Fruit fly (Drosophila melanogaster): Measurements from ENCODE around the gene CG14610.
A peak's percentile ranks its signal among the peaks of the same experiment; 100 is the strongest.

The CG14610 gene

DNA sequence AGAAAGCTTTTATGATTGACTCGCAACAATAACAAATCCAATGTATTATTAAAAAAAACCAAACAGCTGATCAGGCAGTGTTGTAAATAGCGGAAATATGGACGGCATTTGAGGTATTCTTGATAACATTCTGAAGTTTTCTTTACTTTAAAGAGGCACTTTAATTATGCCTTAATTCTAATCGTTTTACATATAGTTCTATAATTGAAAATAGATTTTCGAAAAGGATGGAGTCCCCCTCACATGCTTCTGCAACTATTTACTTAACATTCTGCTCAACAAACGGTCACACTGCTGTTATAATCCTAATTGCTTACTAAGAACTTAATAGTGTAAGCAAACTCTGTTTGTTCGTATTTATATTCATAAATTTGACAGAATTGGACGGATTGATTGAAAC, 16.1 kb downstream of the CG14610 start, which contains the start of gene CG10068 (continued):
- TF ChIP-seq klu (GFP tag; IDR thresholded peaks at IDR 0.05) (peak; percentile 66; the same call in 1 of the 2 replicates), Bteb2 (GFP tag; optimal IDR thresholded peaks at IDR 0.05) (peak; percentile 81), C15 (GFP tag; IDR thresholded peaks at IDR 0.05) (peak; percentile 73; the same call in 2 of the 3 replicates), lov (optimal IDR thresholded peaks at IDR 0.05) (no peak), lov (GFP tag; IDR thresholded peaks at IDR 0.05) (peak; percentile 94), CG12659 (GFP tag; optimal IDR thresholded peaks at IDR 0.05) (peak; percentile 93), CG4404 (GFP tag; IDR thresholded peaks at IDR 0.05) (peak; percentile 83; the same call in 1 of the 2 replicates), ac (GFP tag; optimal IDR thresholded peaks at IDR 0.05) (peak; percentile 43), dmrt11E (tag; optimal IDR thresholded peaks at IDR 0.05) (peak; percentile 90), prd (optimal IDR thresholded peaks at IDR 0.05) (no peak), prd (GFP tag; IDR thresholded peaks at IDR 0.05) (peak; percentile 95), yki (optimal IDR thresholded peaks at IDR 0.05) (no peak), Kr (GFP tag; optimal IDR thresholded peaks at IDR 0.05) (no peak), CG11723 (GFP tag; optimal IDR thresholded peaks at IDR 0.05) (peak; percentile 59), CG33213 (GFP tag; optimal IDR thresholded peaks at IDR 0.05) (peak; percentile 94), CG3065 (GFP tag; optimal IDR thresholded peaks at IDR 0.05) (peak; percentile 52), salm (tag; optimal IDR thresholded peaks at IDR 0.05) (peak; percentile 75), repo (GFP tag; optimal IDR thresholded peaks at IDR 0.05) (peak; percentile 72), CG7786 (GFP tag; optimal IDR thresholded peaks at IDR 0.05) (peak; percentile 81), Ets65A (GFP tag) (peak; percentile 97), fu2 (GFP tag; optimal IDR thresholded peaks at IDR 0.05) (peak; percentile 71), wek (GFP tag; optimal IDR thresholded peaks at IDR 0.05) (peak; percentile 99), CG18011 (GFP tag; optimal IDR thresholded peaks at IDR 0.05) (peak; percentile 77), vfl (GFP tag; optimal IDR thresholded peaks at IDR 0.05) (peak; percentile 72), CG18619 (GFP tag; optimal IDR thresholded peaks at IDR 0.05) (peak; percentile 77), stc (GFP tag; IDR thresholded peaks at IDR 0.05) (peak; percentile 91), CG6654 (GFP tag; optimal IDR thresholded peaks at IDR 0.05) (peak; percentile 56), ro (GFP tag; IDR thresholded peaks at IDR 0.05) (peak; percentile 67; the same call in 1 of the 2 replicates), aop (GFP tag; IDR thresholded peaks at IDR 0.05) (0 out of 2 replicates have a peak, but pooled peaks have one; percentile 79), NC2β (GFP tag; optimal IDR thresholded peaks at IDR 0.05) (peak; percentile 92), Dip3 (GFP tag; optimal IDR thresholded peaks at IDR 0.05) (peak; percentile 88), pzg (GFP tag; optimal IDR thresholded peaks at IDR 0.05) (peak; percentile 64), Eip74EF (GFP tag; optimal IDR thresholded peaks at IDR 0.05) (peak in 1 of 2 experiments; percentile 74), Lpt (GFP tag; optimal IDR thresholded peaks at IDR 0.05) (no peak), H15 (GFP tag; IDR thresholded peaks at IDR 0.05) (peak; percentile 90), dati (GFP tag; IDR thresholded peaks at IDR 0.05) (peak; percentile 88), CG14050 (GFP tag; IDR thresholded peaks at IDR 0.05) (peak; percentile 89), CG11093 (GFP tag; IDR thresholded peaks at IDR 0.05) (peak; percentile 77), gce (GFP tag; IDR thresholded peaks at IDR 0.05) (peak; percentile 91; the same call in 2 of the 3 replicates), Sry-δ (GFP tag; optimal IDR thresholded peaks at IDR 0.05) (peak; percentile 68), croc (GFP tag; conservative IDR thresholded peaks at IDR 0.05) (peak; percentile 77), sna (GFP tag; IDR thresholded peaks at IDR 0.05; ENCODE audit: partially characterized antibody) (peak; percentile 59; the same call in 1 of the 2 replicates), CG10979 (tag; optimal IDR thresholded peaks at IDR 0.05) (peak; percentile 89), CG7271 (tag; optimal IDR thresholded peaks at IDR 0.05) (peak; percentile 92), kay (GFP tag; optimal IDR thresholded peaks at IDR 0.05) (peak; percentile 78), CG14441 (GFP tag; IDR thresholded peaks at IDR 0.05) (peak; percentile 91), fd3F (GFP tag; optimal IDR thresholded peaks at IDR 0.05) (peak; percentile 76), nerfin-1 (tag; optimal IDR thresholded peaks at IDR 0.05) (peak; percentile 80), CG11456 (GFP tag; IDR thresholded peaks at IDR 0.05) (peak; percentile 88), Deaf1 (tag; optimal IDR thresholded peaks at IDR 0.05) (peak; percentile 55), CG10431 (GFP tag; optimal IDR thresholded peaks at IDR 0.05) (peak; percentile 30), CG12071 (GFP tag; optimal IDR thresholded peaks at IDR 0.05) (peak; percentile 60)
